Fruit fly (Drosophila melanogaster) whole organism, embryonic: Measurements from ENCODE around the gene CG9776.

Experiments
- Blimp-1 ChIP-seq: fragments of 200-800 bp; sonication (Bioruptor generic); optimal IDR thresholded peaks from 3 replicates; lab custom pipeline; 2018; ENCODE audit warnings: missing biosample characterization, missing genetic modification characterization, mild to moderate bottlenecking, moderate library complexity, missing genetic modification reagents
- BtbVII ChIP-seq: fragments of 200-800 bp; sonication (Bioruptor generic); optimal IDR thresholded peaks from 3 replicates; lab custom pipeline; 2017; ENCODE audit warnings: missing biosample characterization, mild to moderate bottlenecking, missing genetic modification characterization
- CG10321 ChIP-seq: fragments of 200-800 bp; sonication (Bioruptor generic); IDR thresholded peaks from 2 replicates; pipeline ENCODE4 v1.3.6; 2022; ENCODE audit warnings: missing biosample characterization, missing genetic modification characterization
- CG11456 ChIP-seq: fragments of 200-800 bp; sonication (Bioruptor generic); IDR thresholded peaks from 3 replicates; pipeline ENCODE4 v1.3.6; 2022; ENCODE audit warnings: missing biosample characterization, missing genetic modification characterization
- CG11504 ChIP-seq: fragments of 200-800 bp; sonication (Bioruptor generic); optimal IDR thresholded peaks from 3 replicates; lab custom pipeline; 2019; ENCODE audit warnings: missing biosample characterization, mild to moderate bottlenecking, missing genetic modification characterization, moderate library complexity
- CG12744 ChIP-seq: fragments of 200-800 bp; sonication (Bioruptor generic); optimal IDR thresholded peaks from 2 replicates; lab custom pipeline; 2016; ENCODE audit warnings: missing biosample characterization, missing genetic modification characterization
- CG13123 ChIP-seq: fragments of 200-800 bp; sonication (Bioruptor generic); optimal IDR thresholded peaks from 2 replicates; lab custom pipeline; 2016; ENCODE audit warnings: missing biosample characterization, missing genetic modification characterization
- CG18262 ChIP-seq: fragments of 200-800 bp; optimal IDR thresholded peaks from 3 replicates; lab custom pipeline; 2019; ENCODE audit warnings: missing biosample characterization, mild to moderate bottlenecking, missing genetic modification characterization, moderate library complexity
- CG1832 ChIP-seq: fragments of 200-800 bp; sonication (Bioruptor generic); optimal IDR thresholded peaks from 2 replicates; lab custom pipeline; 2017; ENCODE audit warnings: missing biosample characterization, mild to moderate bottlenecking, missing genetic modification characterization, inconsistent platforms
- CG31365 ChIP-seq: fragments of 200-800 bp; sonication (Bioruptor generic); optimal IDR thresholded peaks from 2 replicates; lab custom pipeline; 2018; ENCODE audit warnings: missing biosample characterization, mild to moderate bottlenecking, missing genetic modification characterization
- CG32767 ChIP-seq: fragments of 200-800 bp; sonication (Bioruptor generic); IDR thresholded peaks from 2 replicates; pipeline ENCODE4 v1.3.6; 2022; ENCODE audit warnings: missing biosample characterization, missing genetic modification characterization
- CG32772 ChIP-seq: fragments of 200-800 bp; sonication (Bioruptor generic); IDR thresholded peaks from 2 replicates; pipeline ENCODE4 v1.3.6; 2022; ENCODE audit warnings: missing biosample characterization, missing genetic modification characterization
- CG34376 ChIP-seq: fragments of 200-800 bp; sonication (Bioruptor generic); optimal IDR thresholded peaks from 2 replicates; lab custom pipeline; 2018; ENCODE audit warnings: missing biosample characterization, mild to moderate bottlenecking, missing genetic modification characterization
- CG3847 ChIP-seq: fragments of 200-800 bp; sonication (Bioruptor generic); IDR thresholded peaks from 2 replicates; pipeline ENCODE4 v1.3.6; 2022; ENCODE audit warnings: missing biosample characterization, missing genetic modification characterization
- CG5180 ChIP-seq: fragments of 200-800 bp; sonication (Bioruptor generic); optimal IDR thresholded peaks from 3 replicates; lab custom pipeline; 2017; ENCODE audit warnings: missing biosample characterization, missing genetic modification characterization, mild to moderate bottlenecking, moderate library complexity, missing genetic modification reagents
- CG6854 ChIP-seq: fragments of 200-800 bp; sonication (Bioruptor generic); optimal IDR thresholded peaks from 3 replicates; lab custom pipeline; 2017; ENCODE audit warnings: missing biosample characterization, mild to moderate bottlenecking, missing genetic modification characterization
- CG9215 ChIP-seq: fragments of 200-800 bp; sonication (Bioruptor generic); IDR thresholded peaks from 2 replicates; pipeline ENCODE4 v1.3.6; 2022; ENCODE audit warnings: missing biosample characterization, missing genetic modification characterization
- Dip3 ChIP-seq: fragments of 200-800 bp; sonication (Bioruptor generic); optimal IDR thresholded peaks from 3 replicates; lab custom pipeline; 2016; ENCODE audit warnings: missing biosample characterization, missing genetic modification characterization
- Drgx ChIP-seq: fragments of 200-800 bp; sonication (Bioruptor generic); IDR thresholded peaks from 2 replicates; pipeline ENCODE4 v1.3.6; 2022; ENCODE audit warnings: missing biosample characterization, missing genetic modification characterization
- Ets65A ChIP-seq: fragments of 200-800 bp; sonication (Bioruptor generic); peaks from one replicate; lab custom pipeline; 2016; ENCODE audit warnings: missing biosample characterization, missing genetic modification characterization
- HLH4C ChIP-seq: fragments of 200-800 bp; sonication (Bioruptor generic); IDR thresholded peaks from 3 replicates; pipeline ENCODE4 v1.3.6; 2022; ENCODE audit warnings: missing biosample characterization, missing genetic modification characterization; ENCODE audit not compliant: partially characterized antibody
- Hr3 ChIP-seq: fragments of 200-800 bp; sonication (Bioruptor generic); optimal IDR thresholded peaks from 3 replicates; lab custom pipeline; 2016; ENCODE audit warnings: missing biosample characterization, missing genetic modification characterization
- Hr51 ChIP-seq, 2 experiments: fragments of 200-800 bp; sonication (Bioruptor generic); optimal IDR thresholded peaks; 2 replicates in 1 of 2; 3 replicates in 1 of 2; lab custom pipeline; 2016 to 2018; ENCODE audit warnings: missing biosample characterization in 2 of 2, missing genetic modification characterization in 2 of 2, mild to moderate bottlenecking in 1 of 2, moderate library complexity in 1 of 2
- MTF-1 ChIP-seq: fragments of 200-800 bp; sonication (Bioruptor generic); optimal IDR thresholded peaks from 2 replicates; lab custom pipeline; 2018; ENCODE audit warnings: missing biosample characterization, mild to moderate bottlenecking, missing genetic modification characterization, borderline replicate concordance
- Max ChIP-seq: fragments of 200-800 bp; sonication (Bioruptor generic); optimal IDR thresholded peaks from 2 replicates; lab custom pipeline; 2016; ENCODE audit warnings: missing biosample characterization, mild to moderate bottlenecking, missing genetic modification characterization
- NC2β ChIP-seq: fragments of 200-800 bp; sonication (Bioruptor generic); optimal IDR thresholded peaks from 2 replicates; lab custom pipeline; 2016; ENCODE audit warnings: missing biosample characterization, missing genetic modification characterization
- Ssrp ChIP-seq: fragments of 200-800 bp; sonication (Bioruptor generic); optimal IDR thresholded peaks from 2 replicates; lab custom pipeline; 2018; ENCODE audit warnings: missing biosample characterization, mild to moderate bottlenecking, missing genetic modification characterization, moderate library complexity
- Vsx1 ChIP-seq: fragments of 200-800 bp; sonication (Bioruptor generic); optimal IDR thresholded peaks from 2 replicates; lab custom pipeline; 2017; ENCODE audit warnings: missing biosample characterization, mild to moderate bottlenecking, missing genetic modification characterization, missing genetic modification reagents
- YL-1 ChIP-seq: fragments of 200-800 bp; sonication (Bioruptor generic); optimal IDR thresholded peaks from 3 replicates; lab custom pipeline; 2017; ENCODE audit warnings: missing biosample characterization, mild to moderate bottlenecking, missing genetic modification characterization
- abd-A ChIP-seq: fragments of 200-800 bp; sonication (Bioruptor generic); optimal IDR thresholded peaks from 3 replicates; lab custom pipeline; 2019; ENCODE audit warnings: missing biosample characterization, mild to moderate bottlenecking, missing genetic modification characterization, moderate library complexity
- ato ChIP-seq: fragments of 200-800 bp; sonication (Bioruptor generic); IDR thresholded peaks from 2 replicates; pipeline ENCODE4 v1.3.6; 2022; ENCODE audit warnings: missing biosample characterization, missing genetic modification characterization; ENCODE audit not compliant: partially characterized antibody
- bab2 ChIP-seq: fragments of 200-800 bp; sonication (Bioruptor generic); optimal IDR thresholded peaks from 2 replicates; lab custom pipeline; 2016; ENCODE audit warnings: missing biosample characterization, missing genetic modification characterization
- btn ChIP-seq: fragments of 200-800 bp; sonication (Bioruptor generic); optimal IDR thresholded peaks from 2 replicates; lab custom pipeline; 2016; ENCODE audit warnings: missing biosample characterization, missing genetic modification characterization
- caup ChIP-seq: fragments of 200-800 bp; sonication (Bioruptor generic); optimal IDR thresholded peaks from 3 replicates; lab custom pipeline; 2017; ENCODE audit warnings: missing biosample characterization, mild to moderate bottlenecking, missing genetic modification characterization, moderate library complexity; ENCODE audit not compliant: severe bottlenecking
- dmrt99B ChIP-seq: fragments of 200-800 bp; sonication (Bioruptor generic); optimal IDR thresholded peaks from 2 replicates; lab custom pipeline; 2018; ENCODE audit warnings: missing biosample characterization, mild to moderate bottlenecking, missing genetic modification characterization, moderate library complexity
- ems ChIP-seq: fragments of 200-800 bp; sonication (Bioruptor generic); optimal IDR thresholded peaks from 3 replicates; lab custom pipeline; 2016; ENCODE audit warnings: missing biosample characterization, missing genetic modification characterization
- gfzf ChIP-seq: fragments of 200-800 bp; sonication (Bioruptor generic); optimal IDR thresholded peaks from 2 replicates; lab custom pipeline; 2016; ENCODE audit warnings: missing biosample characterization, mild to moderate bottlenecking, missing genetic modification characterization, moderate library complexity
- grn ChIP-seq: fragments of 200-800 bp; sonication (Bioruptor generic); optimal IDR thresholded peaks from 3 replicates; lab custom pipeline; 2017; ENCODE audit warnings: missing biosample characterization, missing genetic modification characterization
- hkb ChIP-seq, 2 experiments: fragments of 200-800 bp in 1 of 2; fragments of >200 bp in 1 of 2; sonication (Bioruptor generic) in 1 of 2; IDR thresholded peaks in 1 of 2; optimal IDR thresholded peaks in 1 of 2; 2 replicates each; pipeline versions ENCODE4 v1.3.6 to Lab custom; 2017 to 2022; ENCODE audit warnings: missing biosample characterization in 1 of 2, missing genetic modification characterization in 1 of 2
- klu ChIP-seq: fragments of 200-800 bp; sonication (Bioruptor generic); IDR thresholded peaks from 2 replicates; pipeline ENCODE4 v1.3.6; 2022; ENCODE audit warnings: missing biosample characterization, missing genetic modification characterization
- lab ChIP-seq: fragments of 200-800 bp; sonication (Bioruptor generic); optimal IDR thresholded peaks from 3 replicates; lab custom pipeline; 2017; ENCODE audit warnings: missing biosample characterization, missing genetic modification characterization, mild to moderate bottlenecking, moderate library complexity, missing genetic modification reagents
- maf-S ChIP-seq: fragments of 200-800 bp; sonication (Bioruptor generic); optimal IDR thresholded peaks from 2 replicates; lab custom pipeline; 2016; ENCODE audit warnings: missing biosample characterization, missing genetic modification characterization
- odd ChIP-seq: fragments of 200-800 bp; sonication (Bioruptor generic); optimal IDR thresholded peaks from 2 replicates; lab custom pipeline; 2017; ENCODE audit warnings: missing biosample characterization, mild to moderate bottlenecking, missing genetic modification characterization
- onecut ChIP-seq: fragments of 200-800 bp; sonication (Bioruptor generic); IDR thresholded peaks from 2 replicates; pipeline ENCODE4 v1.3.6; 2022; ENCODE audit warnings: missing biosample characterization, missing genetic modification characterization
- org-1 ChIP-seq: fragments of 200-800 bp; sonication (Bioruptor generic); optimal IDR thresholded peaks from 2 replicates; lab custom pipeline; 2017; ENCODE audit warnings: missing biosample characterization, missing genetic modification characterization
- pho ChIP-seq: fragments of 200-800 bp; sonication (Bioruptor generic); optimal IDR thresholded peaks from 2 replicates; lab custom pipeline; 2016; ENCODE audit warnings: missing biosample characterization, missing genetic modification characterization
- phol ChIP-seq: fragments of 200-800 bp; sonication (Bioruptor generic); optimal IDR thresholded peaks from 3 replicates; lab custom pipeline; 2018; ENCODE audit warnings: missing biosample characterization, mild to moderate bottlenecking, missing genetic modification characterization, moderate library complexity
- pros ChIP-seq: fragments of 200-800 bp; sonication (Bioruptor generic); optimal IDR thresholded peaks from 3 replicates; lab custom pipeline; 2019; ENCODE audit warnings: missing biosample characterization, mild to moderate bottlenecking, missing genetic modification characterization, moderate library complexity
- ro ChIP-seq: fragments of 200-800 bp; sonication (Bioruptor generic); IDR thresholded peaks from 2 replicates; pipeline ENCODE4 v1.3.6; 2022; ENCODE audit warnings: missing biosample characterization, missing genetic modification characterization
- zfh1 ChIP-seq: fragments of 200-800 bp; sonication (Bioruptor generic); IDR thresholded peaks from 3 replicates; pipeline ENCODE4 v1.3.6; 2022; ENCODE audit warnings: missing biosample characterization, missing genetic modification characterization

The CG9776 gene

DNA sequence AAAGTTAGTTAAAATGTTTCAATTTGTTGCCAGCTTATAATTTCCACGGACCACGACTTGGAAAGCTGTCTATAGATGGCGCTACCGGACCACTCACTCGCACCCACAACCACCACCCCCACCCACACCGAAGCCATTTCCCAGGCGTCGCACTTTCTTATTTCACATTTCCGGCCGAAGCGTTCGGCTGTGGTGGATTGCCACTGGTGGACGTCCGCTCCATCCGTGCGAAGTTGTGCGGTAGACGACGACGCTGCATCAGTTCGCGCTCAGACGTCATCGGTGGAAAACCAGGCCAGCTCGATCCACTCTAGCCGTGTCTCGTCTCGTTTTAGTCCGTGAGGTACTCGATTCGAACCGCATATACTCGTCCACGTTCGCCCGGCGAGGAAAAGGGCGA is 25.8 kb upstream of the CG9776 start, which contains the start of gene CG1090 (continued):
- TF ChIP-seq Vsx1 (GFP tag; lab: Kevin White, UChicago) = no peak
- TF ChIP-seq caup = peak; percentile 29
- 0 out of 3 replicates have a peak, but pooled peaks have one; percentile 6 for TF ChIP-seq zfh1
- no peak for TF ChIP-seq Dip3 (GFP tag; lab: Kevin White, UChicago)
- peak; percentile 24 for TF ChIP-seq CG5180
- TF ChIP-seq Blimp-1 = no peak
- TF ChIP-seq CG11504 = no peak
- no peak for TF ChIP-seq pros (GFP tag; lab: Kevin White, UChicago)
- TF ChIP-seq Hr51 (GFP tag; optimal IDR thresholded peaks at IDR 0.05; lab: Kevin White, UChicago) = no peak
- no peak for TF ChIP-seq ems
- TF ChIP-seq maf-S (GFP tag; lab: Kevin White, UChicago) = no peak
- no peak for TF ChIP-seq klu (GFP tag; lab: Robert Waterston, UW)
- no peak for TF ChIP-seq bab2 (GFP tag; lab: Kevin White, UChicago)
- TF ChIP-seq HLH4C (GFP tag; lab: Robert Waterston, UW) = no peak
- no peak for TF ChIP-seq dmrt99B
- no peak for TF ChIP-seq NC2β
- TF ChIP-seq lab (GFP tag; lab: Kevin White, UChicago) = peak; percentile 77
- TF ChIP-seq pho (GFP tag; lab: Kevin White, UChicago) = no peak
- no peak for TF ChIP-seq odd (GFP tag; lab: Kevin White, UChicago)
- TF ChIP-seq BtbVII (GFP tag; lab: Kevin White, UChicago) = peak; percentile 55
- TF ChIP-seq hkb (optimal IDR thresholded peaks at IDR 0.05; lab: Kevin White, UChicago) = no peak
- peak; percentile 56; the same call in 1 of the 2 replicates for TF ChIP-seq hkb (GFP tag; IDR thresholded peaks at IDR 0.05; lab: Robert Waterston, UW)
- TF ChIP-seq CG1832 (GFP tag; lab: Kevin White, UChicago) = no peak
- TF ChIP-seq CG3847 (GFP tag; lab: Robert Waterston, UW) = no peak
- TF ChIP-seq ato (GFP tag; lab: Robert Waterston, UW) = no peak
- TF ChIP-seq Max (GFP tag; lab: Kevin White, UChicago) = no peak
- peak; percentile 73 for TF ChIP-seq CG34376
- peak; percentile 67 for TF ChIP-seq abd-A (tag; lab: Kevin White, UChicago)
- no peak for TF ChIP-seq org-1 (GFP tag; lab: Kevin White, UChicago)
- no peak for TF ChIP-seq YL-1 (GFP tag; lab: Kevin White, UChicago)
- no peak for TF ChIP-seq CG12744
- TF ChIP-seq Drgx (GFP tag; lab: Robert Waterston, UW) = no peak
- TF ChIP-seq CG9215 = no peak
- TF ChIP-seq MTF-1 (GFP tag; lab: Kevin White, UChicago) = no peak
- TF ChIP-seq CG10321 (GFP tag; lab: Robert Waterston, UW) = no peak
- no peak for TF ChIP-seq CG31365
- no peak for TF ChIP-seq Hr3 (GFP tag; lab: Kevin White, UChicago)
- no peak for TF ChIP-seq CG32767 (GFP tag; lab: Robert Waterston, UW)
- no peak for TF ChIP-seq grn (GFP tag; lab: Kevin White, UChicago)
- TF ChIP-seq gfzf (GFP tag; lab: Kevin White, UChicago) = no peak
- no peak for TF ChIP-seq Ssrp (tag; lab: Kevin White, UChicago)
- peak; percentile 55; the same call in 1 of the 2 replicates for TF ChIP-seq onecut (GFP tag; lab: Robert Waterston, UW)
- no peak for TF ChIP-seq btn
- TF ChIP-seq phol (tag; lab: Kevin White, UChicago) = no peak
- TF ChIP-seq CG6854 (GFP tag; lab: Kevin White, UChicago) = peak; percentile 36
- no peak for TF ChIP-seq CG18262
- TF ChIP-seq CG11456 (GFP tag; lab: Robert Waterston, UW) = no peak; the same call in 2 of the 3 replicates
- TF ChIP-seq Ets65A (GFP tag; lab: Kevin White, UChicago) = peak; percentile 60
- TF ChIP-seq ro (GFP tag; lab: Robert Waterston, UW) = no peak
- TF ChIP-seq CG32772 = no peak
- no peak for TF ChIP-seq CG13123 (GFP tag; lab: Kevin White, UChicago)
